Fruit fly (Drosophila melanogaster): ENCODE data around the gene Sgs7.
A peak's percentile ranks its signal among the peaks of the same experiment; 100 is the strongest.

The Sgs7 gene

dm6 chr3L:11533704-11534319 is 24.2 kb downstream of the Sgs7 start (continued):
- TF ChIP-seq NC2α (GFP tag; optimal IDR thresholded peaks at IDR 0.05) (peak; percentile 11), sd (tag; optimal IDR thresholded peaks at IDR 0.05) (no peak), CG8290 (GFP tag; optimal IDR thresholded peaks at IDR 0.05) (no peak), CG8290 (tag; optimal IDR thresholded peaks at IDR 0.05) (peak in 1 of 2 experiments; percentile 52), CG4707 (GFP tag; optimal IDR thresholded peaks at IDR 0.05) (no peak), fru (optimal IDR thresholded peaks at IDR 0.05) (no peak), Hsf (GFP tag; optimal IDR thresholded peaks at IDR 0.05) (peak; percentile 37), CG11695 (GFP tag; IDR thresholded peaks at IDR 0.05) (no peak)

DNA sequence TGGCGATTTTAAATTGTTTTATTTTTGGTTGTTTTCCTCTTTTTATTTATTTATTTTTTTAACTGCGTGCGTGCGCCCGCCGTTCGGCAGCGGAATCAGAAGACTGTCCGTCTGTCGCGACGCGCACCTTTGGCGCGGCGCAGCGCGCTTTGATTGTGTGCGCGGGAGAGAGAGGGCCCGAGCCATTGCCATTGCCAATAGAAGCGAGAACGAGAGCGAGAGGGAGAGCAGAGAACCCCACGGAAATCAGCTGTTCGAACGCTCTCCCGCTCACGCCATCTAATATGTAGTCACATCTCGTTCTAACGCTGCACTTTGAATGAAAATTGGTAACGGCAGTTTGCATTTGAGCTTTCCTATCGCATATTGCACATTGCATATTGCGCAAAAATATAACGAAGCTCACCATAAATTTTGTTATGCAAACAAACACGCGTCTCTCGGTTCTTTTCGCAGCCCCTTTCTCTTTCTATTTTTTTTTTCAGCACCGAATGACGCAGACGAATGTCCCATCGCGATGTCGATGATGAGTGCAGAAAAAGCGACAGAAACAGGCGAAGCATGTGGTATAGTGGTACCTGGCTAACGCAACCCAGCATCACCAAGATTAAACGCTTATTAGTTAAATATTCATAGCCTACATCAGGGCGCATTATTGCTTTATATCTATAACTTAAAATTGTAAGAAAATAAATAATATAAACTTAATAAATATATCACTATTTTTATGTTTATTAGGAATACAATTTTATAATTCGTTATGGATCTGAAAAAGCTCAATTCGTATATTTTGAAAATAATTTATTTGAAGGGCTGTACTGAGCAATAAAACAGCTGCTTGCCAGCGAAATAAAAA is 25.0 kb downstream of the Sgs7 start:
- TF ChIP-seq CG10321 (GFP tag; IDR thresholded peaks at IDR 0.05) = peak; percentile 65; the same call in 1 of the 2 replicates
- peak; percentile 48; the same call in 1 of the 2 replicates for TF ChIP-seq lmd (GFP tag; IDR thresholded peaks at IDR 0.05)
- TF ChIP-seq CG34224 (GFP tag; IDR thresholded peaks at IDR 0.05; ENCODE audit: partially characterized antibody) = peak; percentile 54; the same call in 2 of the 3 replicates
- TF ChIP-seq Chrac-16 (GFP tag; optimal IDR thresholded peaks at IDR 0.05) = no peak
- peak; percentile 53; the same call in 1 of the 2 replicates for TF ChIP-seq CG9932 (GFP tag; IDR thresholded peaks at IDR 0.05)
- TF ChIP-seq CG30403 (GFP tag; optimal IDR thresholded peaks at IDR 0.05) = peak; percentile 9
- TF ChIP-seq ara (GFP tag; IDR thresholded peaks at IDR 0.05) = no peak
- no peak for TF ChIP-seq YL-1 (GFP tag; optimal IDR thresholded peaks at IDR 0.05)
- peak; percentile 55 for TF ChIP-seq CG10543 (GFP tag; optimal IDR thresholded peaks at IDR 0.05)
- TF ChIP-seq ranshi (GFP tag; IDR thresholded peaks at IDR 0.05) = peak; percentile 32; the same call in 1 of the 2 replicates
- peak in 1 of 2 experiments; percentile 5 for TF ChIP-seq dpn (GFP tag; optimal IDR thresholded peaks at IDR 0.05)
- TF ChIP-seq nmo (GFP tag; optimal IDR thresholded peaks at IDR 0.05) = peak; percentile 17
- TF ChIP-seq Atf6 (GFP tag; IDR thresholded peaks at IDR 0.05) = no peak
- TF ChIP-seq sob (GFP tag; IDR thresholded peaks at IDR 0.05) = no peak
- TF ChIP-seq phol (tag; optimal IDR thresholded peaks at IDR 0.05) = peak; percentile 8
- TF ChIP-seq PHDP (tag; optimal IDR thresholded peaks at IDR 0.05) = peak; percentile 49
- peak; percentile 46; the same call in 2 of the 3 replicates for TF ChIP-seq dysf (GFP tag; IDR thresholded peaks at IDR 0.05)
- TF ChIP-seq dmrt99B (tag; optimal IDR thresholded peaks at IDR 0.05) = peak; percentile 28
- TF ChIP-seq al (GFP tag; IDR thresholded peaks at IDR 0.05) = peak; percentile 47; the same call in 1 of the 2 replicates
- no peak for TF ChIP-seq CG8281 (tag; optimal IDR thresholded peaks at IDR 0.05)
- TF ChIP-seq Deaf1 (tag; optimal IDR thresholded peaks at IDR 0.05) = peak; percentile 29
- no peak for TF ChIP-seq CG15514 (GFP tag; optimal IDR thresholded peaks at IDR 0.05)
- TF ChIP-seq Jarid2 (GFP tag; optimal IDR thresholded peaks at IDR 0.05) = peak; percentile 68
- peak; percentile 83 for TF ChIP-seq CG1832 (GFP tag; optimal IDR thresholded peaks at IDR 0.05)
- TF ChIP-seq unc-4 (GFP tag; IDR thresholded peaks at IDR 0.05; ENCODE audit: partially characterized antibody) = peak; percentile 27; the same call in 1 of the 2 replicates
- TF ChIP-seq Sox102F (GFP tag; optimal IDR thresholded peaks at IDR 0.05) = peak; percentile 55
- peak; percentile 23 for TF ChIP-seq CG8388 (GFP tag; optimal IDR thresholded peaks at IDR 0.05)
- peak; percentile 58; the same call in 2 of the 3 replicates for TF ChIP-seq CG6791 (GFP tag; IDR thresholded peaks at IDR 0.05; ENCODE audit: partially characterized antibody)
- peak; percentile 48 for TF ChIP-seq CG7839 (tag; optimal IDR thresholded peaks at IDR 0.05)
- TF ChIP-seq CG12659 (GFP tag; optimal IDR thresholded peaks at IDR 0.05) = peak; percentile 22
- no peak for TF ChIP-seq CG7963 (GFP tag; IDR thresholded peaks at IDR 0.05; ENCODE audit: partially characterized antibody)
- TF ChIP-seq chinmo (GFP tag; IDR thresholded peaks at IDR 0.05; ENCODE audit: partially characterized antibody) = peak; percentile 96
- TF ChIP-seq CG1602 (GFP tag; optimal IDR thresholded peaks at IDR 0.05) = no peak
- TF ChIP-seq sr (GFP tag; IDR thresholded peaks at IDR 0.05) = peak; percentile 38; the same call in 1 of the 3 replicates
- TF ChIP-seq ind (GFP tag; optimal IDR thresholded peaks at IDR 0.05) = peak; percentile 3
- TF ChIP-seq Dad (GFP tag; optimal IDR thresholded peaks at IDR 0.05) = no peak
- 0 out of 3 replicates have a peak, but pooled peaks have one; percentile 11 for TF ChIP-seq zfh1 (GFP tag; IDR thresholded peaks at IDR 0.05)
- TF ChIP-seq sqz (GFP tag; optimal IDR thresholded peaks at IDR 0.05) = no peak
